Worm (Caenorhabditis elegans): ENCODE measurements around the gene fbxa-111.

The fbxa-111 gene

ce11 chrV:16911934-16912333, 37.6 kb downstream of the fbxa-111 start, which contains the start of gene nhr-116:
TSS of gene nhr-116 (plus strand) at chrV:16912234.
- TF ChIP-seq T23F11.4 (GFP tag; optimal IDR thresholded peaks at IDR 0.05) (no peak), ceh-34 (tag; optimal IDR thresholded peaks at IDR 0.05) (no peak), lin-11 (tag; optimal IDR thresholded peaks at IDR 0.05) (no peak), ztf-16 (tag; optimal IDR thresholded peaks at IDR 0.05) (no peak), fkh-10 (GFP tag; optimal IDR thresholded peaks at IDR 0.05) (no peak), lim-6 (tag; optimal IDR thresholded peaks at IDR 0.05) (no peak), pha-2 (tag; optimal IDR thresholded peaks at IDR 0.05) (no peak), ceh-45 (GFP tag; IDR thresholded peaks at IDR 0.05) (no peak), ceh-18 (tag; optimal IDR thresholded peaks at IDR 0.05) (no peak), che-1 (tag; optimal IDR thresholded peaks at IDR 0.05) (no peak), C38D4.7 (GFP tag; optimal IDR thresholded peaks at IDR 0.05) (no peak), K09A11.1 (tag; optimal IDR thresholded peaks at IDR 0.05; ENCODE audit: insufficient read depth) (no peak), hlh-30 (tag; optimal IDR thresholded peaks at IDR 0.05; ENCODE audit: insufficient read depth) (no peak), nfya-1 (tag; optimal IDR thresholded peaks at IDR 0.05) (no peak), gmeb-2 (tag; optimal IDR thresholded peaks at IDR 0.05) (no peak)

DNA sequence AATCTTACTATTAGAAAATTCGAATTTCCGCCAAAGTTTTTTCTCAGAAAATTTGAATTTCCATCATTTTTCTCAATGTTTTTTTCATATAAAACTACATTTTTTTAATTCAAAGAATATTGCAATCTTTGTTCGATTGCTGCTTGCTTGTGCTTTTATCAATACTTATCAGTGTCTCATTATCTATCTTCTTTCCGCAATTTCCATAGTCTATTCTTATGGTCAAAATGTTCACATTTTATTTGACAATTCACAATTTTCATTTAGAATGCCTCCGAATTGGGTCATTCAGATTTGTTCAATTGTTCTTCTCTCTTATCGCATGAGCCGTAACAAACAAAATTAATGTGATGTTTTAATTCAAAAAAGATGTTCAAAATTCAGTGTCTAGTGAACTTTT, 38.2 kb downstream of the fbxa-111 start:
- TF ChIP-seq hlh-8 (tag; optimal IDR thresholded peaks at IDR 0.05) (no peak), elt-2 (tag; optimal IDR thresholded peaks at IDR 0.05) (peak; percentile 14)

DNA sequence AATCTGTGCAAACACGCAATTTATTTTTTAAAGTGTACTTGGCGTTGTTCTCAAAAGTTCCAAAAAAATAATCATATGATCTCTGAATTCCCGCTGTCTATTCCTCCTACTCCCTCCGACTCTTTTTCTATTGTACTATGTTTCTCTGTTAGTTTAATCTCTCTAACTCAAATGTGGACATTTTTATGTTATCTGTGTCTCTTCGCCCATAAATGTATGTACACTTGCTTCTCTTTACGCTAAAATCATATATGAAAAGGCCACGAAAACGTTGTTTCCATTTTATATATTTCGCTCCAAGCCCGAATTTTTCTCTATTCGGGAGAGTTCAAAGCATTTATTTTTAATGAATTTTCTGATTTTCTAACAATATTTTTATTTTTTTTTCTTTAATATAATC, 38.6 kb downstream of the fbxa-111 start:
- no peak for TF ChIP-seq unc-42 (tag; optimal IDR thresholded peaks at IDR 0.05)
- TF ChIP-seq hlh-15 (tag; optimal IDR thresholded peaks at IDR 0.05), result no peak
- no peak for TF ChIP-seq ceh-24 (tag; optimal IDR thresholded peaks at IDR 0.05)
- TF ChIP-seq ceh-9 (tag; optimal IDR thresholded peaks at IDR 0.05), result no peak
- TF ChIP-seq sox-2 (GFP tag; IDR thresholded peaks at IDR 0.05), result no peak
- no peak for TF ChIP-seq K09A11.1 (tag; optimal IDR thresholded peaks at IDR 0.05; ENCODE audit: insufficient read depth)
- TF ChIP-seq pqm-1 (tag; optimal IDR thresholded peaks at IDR 0.05), result no peak
- no peak for TF ChIP-seq che-1 (tag; optimal IDR thresholded peaks at IDR 0.05)

- no peak for TF ChIP-seq C38D4.7 (GFP tag; optimal IDR thresholded peaks at IDR 0.05)
- no peak for TF ChIP-seq hlh-30 (tag; optimal IDR thresholded peaks at IDR 0.05; ENCODE audit: insufficient read depth)
- no peak for TF ChIP-seq ceh-6 (GFP tag; optimal IDR thresholded peaks at IDR 0.05)
- no peak for TF ChIP-seq ztf-16 (tag; optimal IDR thresholded peaks at IDR 0.05)
- TF ChIP-seq npax-4 (tag; optimal IDR thresholded peaks at IDR 0.05), result no peak
- no peak for TF ChIP-seq nhr-232 (tag; optimal IDR thresholded peaks at IDR 0.05)
- no peak for TF ChIP-seq unc-55 (GFP tag; optimal IDR thresholded peaks at IDR 0.05)
- TF ChIP-seq ceh-48 (tag; optimal IDR thresholded peaks at IDR 0.05), result no peak
- no peak for TF ChIP-seq ets-4 (tag; optimal IDR thresholded peaks at IDR 0.05)
- no peak for TF ChIP-seq che-1 (tag; optimal IDR thresholded peaks at IDR 0.05)
- no peak for TF ChIP-seq tbx-7 (tag; optimal IDR thresholded peaks at IDR 0.05)
- no peak for TF ChIP-seq C08G9.2 (tag; optimal IDR thresholded peaks at IDR 0.05)
- TF ChIP-seq ceh-22 (tag; optimal IDR thresholded peaks at IDR 0.05), result no peak
- no peak for TF ChIP-seq pag-3 (tag; optimal IDR thresholded peaks at IDR 0.05; ENCODE audit: borderline replicate concordance)
- TF ChIP-seq ceh-18 (tag; optimal IDR thresholded peaks at IDR 0.05), result no peak
- no peak for TF ChIP-seq ceh-24 (tag; optimal IDR thresholded peaks at IDR 0.05)
- no peak for TF ChIP-seq madf-2 (tag; optimal IDR thresholded peaks at IDR 0.05)
Measured at ce11 chrV:16909871-16910270, 39.6 kb downstream of the fbxa-111 start, which contains the start of gene F09C6.16. TSS of gene F09C6.16 (minus strand) at chrV:16909971.

DNA sequence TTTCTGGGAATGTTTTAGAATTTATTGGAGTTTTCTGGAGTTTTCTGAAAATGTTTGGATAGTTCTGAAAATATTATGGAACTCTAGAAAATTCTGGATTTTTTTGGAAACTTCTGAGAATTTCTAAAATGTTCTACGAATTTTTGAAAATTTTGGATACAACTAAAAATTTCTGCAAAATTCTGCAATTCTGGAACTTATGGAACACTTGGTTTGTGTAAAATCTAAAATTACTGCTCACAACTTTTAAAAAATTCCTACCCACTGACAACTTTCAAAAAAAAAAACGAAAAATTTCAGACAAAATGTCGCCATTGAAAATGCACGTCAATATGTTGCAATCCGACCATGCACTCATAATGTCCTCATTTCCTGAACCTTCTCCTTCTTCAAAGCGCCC, 44.9 kb downstream of the fbxa-111 start, which contains the start of gene nhr-262:
nhr-262 (plus strand) TSS at position 301 of the 400 bp plus-strand sequence.
- TF ChIP-seq ceh-22 (tag; optimal IDR thresholded peaks at IDR 0.05) (no peak), sox-2 (GFP tag; IDR thresholded peaks at IDR 0.05) (no peak), mec-3 (tag; optimal IDR thresholded peaks at IDR 0.05; ENCODE audit: borderline replicate concordance) (no peak), ceh-31 (tag; optimal IDR thresholded peaks at IDR 0.05) (no peak), ets-4 (tag; optimal IDR thresholded peaks at IDR 0.05) (no peak), nfya-1 (tag; optimal IDR thresholded peaks at IDR 0.05) (no peak), unc-3 (GFP tag; conservative IDR thresholded peaks at IDR 0.05) (no peak), unc-3 (tag; optimal IDR thresholded peaks at IDR 0.05) (no peak), tbx-7 (tag; optimal IDR thresholded peaks at IDR 0.05) (no peak), ref-2 (tag; optimal IDR thresholded peaks at IDR 0.05) (no peak), unc-86 (tag; optimal IDR thresholded peaks at IDR 0.05) (no peak), madf-2 (tag; optimal IDR thresholded peaks at IDR 0.05) (no peak), sox-4 (tag; optimal IDR thresholded peaks at IDR 0.05) (no peak), ama-1 (optimal IDR thresholded peaks at IDR 0.05) (no peak), ttx-3 (tag; optimal IDR thresholded peaks at IDR 0.05) (no peak), pat-9 (tag; optimal IDR thresholded peaks at IDR 0.05) (no peak), hlh-8 (tag; optimal IDR thresholded peaks at IDR 0.05) (no peak), ceh-14 (tag; optimal IDR thresholded peaks at IDR 0.05) (no peak), ceh-24 (tag; optimal IDR thresholded peaks at IDR 0.05) (no peak)
